Fruit fly (Drosophila melanogaster) whole organism, embryonic: ENCODE results near the gene CG12321.

Source experiments
- Atf-2 ChIP-seq: fragments of 200-800 bp; sonication (Bioruptor generic); optimal IDR thresholded peaks from 2 replicates; lab custom pipeline; 2016; ENCODE audit warnings: missing biosample characterization, missing genetic modification characterization
- Atf3 ChIP-seq: fragments of 200-800 bp; sonication (Bioruptor generic); optimal IDR thresholded peaks from 3 replicates; lab custom pipeline; 2016; ENCODE audit warnings: missing biosample characterization, missing genetic modification characterization
- CG10147 ChIP-seq: fragments of 200-800 bp; sonication (Bioruptor generic); optimal IDR thresholded peaks from 2 replicates; lab custom pipeline; 2019; ENCODE audit warnings: missing biosample characterization, mild to moderate bottlenecking, missing genetic modification characterization, moderate library complexity
- CG10209 ChIP-seq: fragments of 200-800 bp; sonication (Bioruptor generic); optimal IDR thresholded peaks from 3 replicates; lab custom pipeline; 2017; ENCODE audit warnings: missing biosample characterization, mild to moderate bottlenecking, missing genetic modification characterization, missing genetic modification reagents
- CG11504 ChIP-seq: fragments of 200-800 bp; sonication (Bioruptor generic); optimal IDR thresholded peaks from 3 replicates; lab custom pipeline; 2019; ENCODE audit warnings: missing biosample characterization, mild to moderate bottlenecking, missing genetic modification characterization, moderate library complexity
- CG11696 ChIP-seq: fragments of 200-800 bp; sonication (Bioruptor generic); IDR thresholded peaks from 2 replicates; pipeline ENCODE4 v1.3.6; 2022; ENCODE audit warnings: missing biosample characterization, missing genetic modification characterization
- CG12155 ChIP-seq: fragments of 200-800 bp; sonication (Bioruptor generic); optimal IDR thresholded peaks from 3 replicates; lab custom pipeline; 2016; ENCODE audit warnings: missing biosample characterization, missing genetic modification characterization
- CG13894 ChIP-seq: fragments of 200-800 bp; sonication (Bioruptor generic); optimal IDR thresholded peaks from 3 replicates; lab custom pipeline; 2018; ENCODE audit warnings: missing biosample characterization, mild to moderate bottlenecking, missing genetic modification characterization, moderate library complexity
- CG14710 ChIP-seq: fragments of 200-800 bp; sonication (Bioruptor generic); optimal IDR thresholded peaks from 3 replicates; lab custom pipeline; 2019; ENCODE audit warnings: missing biosample characterization, mild to moderate bottlenecking, missing genetic modification characterization, moderate library complexity
- CG15479 ChIP-seq: fragments of 200-800 bp; sonication (Bioruptor generic); optimal IDR thresholded peaks from 3 replicates; lab custom pipeline; 2019; ENCODE audit warnings: missing biosample characterization, mild to moderate bottlenecking, missing genetic modification characterization, moderate library complexity
- CG16779 ChIP-seq: fragments of 200-800 bp; sonication (Bioruptor generic); IDR thresholded peaks from 2 replicates; pipeline ENCODE4 v1.3.6; 2022; ENCODE audit warnings: missing biosample characterization, missing genetic modification characterization
- CG16813 ChIP-seq: fragments of 200-800 bp; sonication (Bioruptor generic); IDR thresholded peaks from 3 replicates; pipeline ENCODE4 v1.3.6; 2022; ENCODE audit warnings: missing biosample characterization, missing genetic modification characterization; ENCODE audit not compliant: partially characterized antibody
- CG17186 ChIP-seq: fragments of 200-800 bp; sonication (Bioruptor generic); optimal IDR thresholded peaks from 3 replicates; lab custom pipeline; 2017; ENCODE audit warnings: missing biosample characterization, missing genetic modification reagents, missing genetic modification characterization
- CG17328 ChIP-seq: fragments of 200-800 bp; sonication (Bioruptor generic); IDR thresholded peaks from 2 replicates; pipeline ENCODE4 v1.3.6; 2022; ENCODE audit warnings: missing biosample characterization, missing genetic modification characterization
- CG2129 ChIP-seq: fragments of 200-800 bp; sonication (Bioruptor generic); IDR thresholded peaks from 2 replicates; pipeline ENCODE4 v1.3.6; 2022; ENCODE audit warnings: missing biosample characterization, missing genetic modification characterization; ENCODE audit not compliant: partially characterized antibody
- CG3995 ChIP-seq: fragments of 200-800 bp; sonication (Bioruptor generic); optimal IDR thresholded peaks from 3 replicates; lab custom pipeline; 2016; ENCODE audit warnings: missing biosample characterization, missing genetic modification characterization
- CG4854 ChIP-seq: fragments of 200-800 bp; sonication (Bioruptor generic); optimal IDR thresholded peaks from 2 replicates; lab custom pipeline; 2016; ENCODE audit warnings: missing biosample characterization, missing genetic modification characterization, inconsistent platforms
- CG8944 ChIP-seq: fragments of 200-800 bp; sonication (Bioruptor generic); optimal IDR thresholded peaks from 3 replicates; lab custom pipeline; 2016; ENCODE audit warnings: missing biosample characterization, missing genetic modification characterization
- CG9876 ChIP-seq: fragments of 200-800 bp; sonication (Bioruptor generic); optimal IDR thresholded peaks from 2 replicates; lab custom pipeline; 2016; ENCODE audit warnings: missing biosample characterization, missing genetic modification characterization
- Doc3 ChIP-seq: fragments of 200-800 bp; sonication (Bioruptor generic); IDR thresholded peaks from 3 replicates; pipeline ENCODE4 v1.3.6; 2022; ENCODE audit warnings: missing biosample characterization, missing genetic modification characterization; ENCODE audit not compliant: partially characterized antibody
- Fer3 ChIP-seq: fragments of 200-800 bp; sonication (Bioruptor generic); optimal IDR thresholded peaks from 2 replicates; lab custom pipeline; 2018; ENCODE audit warnings: missing biosample characterization, mild to moderate bottlenecking, missing genetic modification characterization, moderate library complexity
- PHDP ChIP-seq: fragments of 200-800 bp; sonication (Bioruptor generic); optimal IDR thresholded peaks from 3 replicates; lab custom pipeline; 2018; ENCODE audit warnings: missing biosample characterization, mild to moderate bottlenecking, missing genetic modification characterization, moderate library complexity
- Side ChIP-seq: fragments of 200-800 bp; sonication (Bioruptor generic); optimal IDR thresholded peaks from 2 replicates; lab custom pipeline; 2016; ENCODE audit warnings: missing biosample characterization, missing genetic modification characterization
- Sin3A ChIP-seq: fragments of >200 bp; optimal IDR thresholded peaks from 2 replicates; lab custom pipeline; 2018
- Sry-β ChIP-seq: fragments of 200-800 bp; sonication (Bioruptor generic); optimal IDR thresholded peaks from 2 replicates; lab custom pipeline; 2018; ENCODE audit warnings: missing biosample characterization, mild to moderate bottlenecking, missing genetic modification characterization, moderate library complexity
- Ssrp ChIP-seq: fragments of 200-800 bp; sonication (Bioruptor generic); optimal IDR thresholded peaks from 2 replicates; lab custom pipeline; 2018; ENCODE audit warnings: missing biosample characterization, mild to moderate bottlenecking, missing genetic modification characterization, moderate library complexity
- Taf1 ChIP-seq: fragments of 200-800 bp; sonication (Bioruptor generic); IDR thresholded peaks from 2 replicates; pipeline ENCODE4 v1.3.6; 2022; ENCODE audit warnings: missing biosample characterization, missing genetic modification characterization
- ase ChIP-seq: fragments of 200-800 bp; sonication (Bioruptor generic); IDR thresholded peaks from 3 replicates; pipeline ENCODE4 v1.3.6; 2022; ENCODE audit warnings: missing biosample characterization, missing genetic modification characterization
- ato ChIP-seq: fragments of 200-800 bp; sonication (Bioruptor generic); IDR thresholded peaks from 2 replicates; pipeline ENCODE4 v1.3.6; 2022; ENCODE audit warnings: missing biosample characterization, missing genetic modification characterization; ENCODE audit not compliant: partially characterized antibody
- eyg ChIP-seq: fragments of 200-800 bp; sonication (Bioruptor generic); optimal IDR thresholded peaks from 3 replicates; lab custom pipeline; 2016; ENCODE audit warnings: missing biosample characterization, missing genetic modification characterization
- gce ChIP-seq: fragments of 200-800 bp; sonication (Bioruptor generic); IDR thresholded peaks from 3 replicates; pipeline ENCODE4 v1.3.6; 2022; ENCODE audit warnings: missing biosample characterization, missing genetic modification characterization
- gcm2 ChIP-seq: fragments of 200-800 bp; sonication (Bioruptor generic); optimal IDR thresholded peaks from 2 replicates; lab custom pipeline; 2016; ENCODE audit warnings: missing biosample characterization, missing genetic modification characterization
- gem ChIP-seq: fragments of 200-800 bp; sonication (Bioruptor generic); optimal IDR thresholded peaks from 2 replicates; lab custom pipeline; 2019; ENCODE audit warnings: missing biosample characterization, mild to moderate bottlenecking, missing genetic modification characterization, moderate library complexity
- grn ChIP-seq: fragments of 200-800 bp; sonication (Bioruptor generic); optimal IDR thresholded peaks from 3 replicates; lab custom pipeline; 2017; ENCODE audit warnings: missing biosample characterization, missing genetic modification characterization
- gsb ChIP-seq: fragments of 200-800 bp; sonication (Bioruptor generic); IDR thresholded peaks from 2 replicates; pipeline ENCODE4 v1.3.6; 2022; ENCODE audit warnings: missing biosample characterization, missing genetic modification characterization
- her ChIP-seq: fragments of 200-800 bp; sonication (Bioruptor generic); optimal IDR thresholded peaks from 2 replicates; lab custom pipeline; 2016; ENCODE audit warnings: missing biosample characterization, missing genetic modification characterization
- kay ChIP-seq: fragments of 200-800 bp; sonication (Bioruptor generic); optimal IDR thresholded peaks from 2 replicates; lab custom pipeline; 2016; ENCODE audit warnings: missing biosample characterization, missing genetic modification characterization
- klu ChIP-seq: fragments of 200-800 bp; sonication (Bioruptor generic); IDR thresholded peaks from 2 replicates; pipeline ENCODE4 v1.3.6; 2022; ENCODE audit warnings: missing biosample characterization, missing genetic modification characterization
- lab ChIP-seq: fragments of 200-800 bp; sonication (Bioruptor generic); optimal IDR thresholded peaks from 3 replicates; lab custom pipeline; 2017; ENCODE audit warnings: missing biosample characterization, missing genetic modification characterization, mild to moderate bottlenecking, moderate library complexity, missing genetic modification reagents
- pan ChIP-seq, 4 experiments: fragments of >200 bp in 3 of 4; fragments of 200-800 bp in 1 of 4; sonication (Bioruptor generic) in 1 of 4; optimal IDR thresholded peaks in 3 of 4; IDR thresholded peaks in 1 of 4; 2 replicates each; pipeline versions ENCODE4 v1.3.6 to Lab custom; 2017 to 2022; ENCODE audit warnings: missing biosample characterization in 2 of 4, missing genetic modification characterization in 2 of 4, mixed read lengths in 1 of 4
- repo ChIP-seq: fragments of 200-800 bp; sonication (Bioruptor generic); optimal IDR thresholded peaks from 2 replicates; lab custom pipeline; 2016; ENCODE audit warnings: missing biosample characterization, missing genetic modification characterization
- run ChIP-seq: fragments of 200-800 bp; sonication (Bioruptor generic); optimal IDR thresholded peaks from 3 replicates; lab custom pipeline; 2018; ENCODE audit warnings: missing biosample characterization, mild to moderate bottlenecking, missing genetic modification characterization
- schlank ChIP-seq: fragments of 200-800 bp; sonication (Bioruptor generic); optimal IDR thresholded peaks from 2 replicates; lab custom pipeline; 2018; ENCODE audit warnings: missing biosample characterization, mild to moderate bottlenecking, missing genetic modification characterization
- sd ChIP-seq: fragments of 200-800 bp; sonication (Bioruptor generic); optimal IDR thresholded peaks from 3 replicates; lab custom pipeline; 2018; ENCODE audit warnings: missing biosample characterization, mild to moderate bottlenecking, missing genetic modification characterization, moderate library complexity
- slou ChIP-seq: fragments of 200-800 bp; sonication (Bioruptor generic); optimal IDR thresholded peaks from 3 replicates; lab custom pipeline; 2016; ENCODE audit warnings: missing biosample characterization, missing genetic modification characterization
- wdn ChIP-seq: fragments of 200-800 bp; sonication (Bioruptor generic); IDR thresholded peaks from 2 replicates; pipeline ENCODE4 v1.3.6; 2022; ENCODE audit warnings: missing biosample characterization, missing genetic modification characterization
- zfh1 ChIP-seq: fragments of 200-800 bp; sonication (Bioruptor generic); IDR thresholded peaks from 3 replicates; pipeline ENCODE4 v1.3.6; 2022; ENCODE audit warnings: missing biosample characterization, missing genetic modification characterization

The CG12321 gene

dm6 chr3R:18171983-18172967, 16.2 kb downstream of the CG12321 start:
- TF ChIP-seq slou (GFP tag; lab: Kevin White, UChicago) (peak; percentile 86), Side (GFP tag; lab: Kevin White, UChicago) (peak; percentile 91), klu (peak; percentile 88; the same call in 1 of the 2 replicates), CG15479 (GFP tag; lab: Kevin White, UChicago) (peak; percentile 45), gsb (GFP tag; lab: Robert Waterston, UW) (peak; percentile 73), gcm2 (GFP tag; lab: Kevin White, UChicago) (peak; percentile 89), sd (tag; lab: Kevin White, UChicago) (peak; percentile 94), CG16779 (GFP tag; lab: Robert Waterston, UW) (0 out of 2 replicates have a peak, but pooled peaks have one; percentile 15), CG17328 (GFP tag; lab: Robert Waterston, UW) (peak; percentile 87), CG12155 (GFP tag; lab: Kevin White, UChicago) (peak; percentile 88), ato (GFP tag; lab: Robert Waterston, UW) (no peak), CG9876 (GFP tag; lab: Kevin White, UChicago) (peak; percentile 86), Doc3 (GFP tag; lab: Robert Waterston, UW) (peak; percentile 38; the same call in 1 of the 3 replicates), wdn (peak; percentile 73; the same call in 1 of the 2 replicates), CG2129 (no peak), eyg (peak; percentile 79), Sin3A (lab: Kevin White, UChicago) (no peak), CG14710 (tag; lab: Kevin White, UChicago) (peak; percentile 93), kay (GFP tag; lab: Kevin White, UChicago) (peak; percentile 88), pan (optimal IDR thresholded peaks at IDR 0.05; lab: Kevin White, UChicago) (no peak), pan (GFP tag; optimal IDR thresholded peaks at IDR 0.05 in 1 of 2, IDR thresholded peaks at IDR 0.05 in 1 of 2) (peak in 1 of 2 experiments; percentile 91), CG11696 (GFP tag; lab: Robert Waterston, UW) (peak; percentile 64; the same call in 1 of the 2 replicates), repo (GFP tag; lab: Kevin White, UChicago) (peak; percentile 80), CG8944 (GFP tag; lab: Kevin White, UChicago) (peak; percentile 87), CG3995 (GFP tag; lab: Kevin White, UChicago) (peak; percentile 66), CG11504 (peak; percentile 96), PHDP (tag; lab: Kevin White, UChicago) (peak; percentile 94), Ssrp (tag; lab: Kevin White, UChicago) (peak; percentile 98), CG4854 (GFP tag; lab: Kevin White, UChicago) (peak; percentile 84), CG13894 (tag; lab: Kevin White, UChicago) (peak; percentile 87), CG16813 (no peak), CG10147 (GFP tag; lab: Kevin White, UChicago) (peak; percentile 93), gem (tag; lab: Kevin White, UChicago) (peak; percentile 96), grn (GFP tag; lab: Kevin White, UChicago) (peak; percentile 48), ase (peak; percentile 82), zfh1 (GFP tag; lab: Robert Waterston, UW) (peak; percentile 92), schlank (peak; percentile 69), run (tag; lab: Kevin White, UChicago) (peak; percentile 88), Fer3 (tag; lab: Kevin White, UChicago) (peak; percentile 90), Sry-β (GFP tag; lab: Kevin White, UChicago) (peak; percentile 51), Atf3 (GFP tag; lab: Kevin White, UChicago) (peak; percentile 88), her (GFP tag; lab: Kevin White, UChicago) (peak; percentile 81), CG17186 (GFP tag; lab: Kevin White, UChicago) (peak; percentile 73), lab (peak; percentile 95), CG10209 (peak; percentile 93), Atf-2 (GFP tag; lab: Kevin White, UChicago) (peak; percentile 92), gce (GFP tag; lab: Robert Waterston, UW) (peak; percentile 79; the same call in 2 of the 3 replicates), Taf1 (GFP tag; lab: Robert Waterston, UW) (peak; percentile 73)
